Worm (Caenorhabditis elegans) whole organism, L4 larva: ENCODE results near the gene F21C10.18.

Source experiments
- D1046.2 ChIP-seq: fragments of 200-800 bp; sonication (Bioruptor generic); IDR thresholded peaks from 2 replicates; pipeline ENCODE4 v1.3.6; 2022; ENCODE audit warnings: missing genetic modification characterization, missing compliant biosample characterization
- F37D6.2 ChIP-seq: sonication (generic microtip); optimal IDR thresholded peaks from 2 replicates; lab custom pipeline; 2016; ENCODE audit warnings: mild to moderate bottlenecking, missing genetic modification characterization, missing compliant biosample characterization
- T26A8.4 ChIP-seq: fragments of 200-800 bp; sonication (Bioruptor generic); IDR thresholded peaks from 2 replicates; pipeline ENCODE4 v1.3.6; 2022; ENCODE audit warnings: missing genetic modification characterization, missing compliant biosample characterization
- Y105C5A.15 ChIP-seq: fragments of 200-800 bp; sonication (Bioruptor generic); IDR thresholded peaks from 2 replicates; pipeline ENCODE4 v1.3.6; 2022; ENCODE audit warnings: missing genetic modification characterization, missing compliant biosample characterization
- Y5F2A.4 ChIP-seq: fragments of 200-800 bp; sonication (Bioruptor generic); optimal IDR thresholded peaks from 2 replicates; lab custom pipeline; 2018; ENCODE audit warnings: mild to moderate bottlenecking, missing genetic modification characterization, missing compliant biosample characterization
- Y75B8A.6 ChIP-seq: fragments of 200-800 bp; sonication (Bioruptor generic); IDR thresholded peaks from 2 replicates; pipeline ENCODE4 v1.3.6; 2022; ENCODE audit warnings: missing genetic modification reagents, missing genetic modification characterization, missing compliant biosample characterization
- ZK337.2 ChIP-seq: fragments of 200-800 bp; sonication (Bioruptor generic); IDR thresholded peaks from 2 replicates; pipeline ENCODE4 v1.3.6; 2022; ENCODE audit warnings: missing genetic modification reagents, missing genetic modification characterization, missing compliant biosample characterization
- arid-1 ChIP-seq: fragments of 200-800 bp; sonication (Bioruptor generic); conservative IDR thresholded peaks from 2 replicates; pipeline ENCODE4 v1.3.6; 2022; ENCODE audit warnings: missing genetic modification reagents, missing genetic modification characterization, missing compliant biosample characterization
- attf-4 ChIP-seq: sonication (generic microtip); optimal IDR thresholded peaks from 3 replicates; lab custom pipeline; 2017; ENCODE audit warnings: missing biosample characterization, missing genetic modification characterization
- ceh-20 ChIP-seq: fragments of 200-800 bp; sonication (Bioruptor generic); IDR thresholded peaks from 2 replicates; pipeline ENCODE4 v1.3.6; 2022; ENCODE audit warnings: missing genetic modification reagents, missing genetic modification characterization, missing compliant biosample characterization
- ceh-44 ChIP-seq: fragments of 200-800 bp; sonication (Bioruptor generic); IDR thresholded peaks from 2 replicates; pipeline ENCODE4 v1.3.6; 2022; ENCODE audit warnings: missing genetic modification reagents, missing genetic modification characterization, missing compliant biosample characterization
- cey-2 ChIP-seq: sonication (generic microtip); optimal IDR thresholded peaks from 3 replicates; lab custom pipeline; 2017; ENCODE audit warnings: missing genetic modification characterization, mild to moderate bottlenecking, missing compliant biosample characterization, antibody characterized with exemption, borderline replicate concordance; ENCODE audit not compliant: insufficient read depth
- daf-16 ChIP-seq, 3 experiments: sonication (generic microtip); optimal IDR thresholded peaks; 2 replicates each; lab custom pipeline; 2016 to 2017; ENCODE audit warnings: missing genetic modification characterization in 3 of 3, missing genetic modification reagents in 3 of 3, mild to moderate bottlenecking in 2 of 3, missing compliant biosample characterization in 2 of 3, missing biosample characterization in 1 of 3, moderate library complexity in 1 of 3
- daf-19 ChIP-seq: fragments of 200-800 bp; sonication (Bioruptor generic); conservative IDR thresholded peaks from 2 replicates; pipeline ENCODE4 v1.3.6; 2022; ENCODE audit warnings: missing genetic modification characterization, missing compliant biosample characterization
- dve-1 ChIP-seq: sonication (generic microtip); optimal IDR thresholded peaks from 2 replicates; lab custom pipeline; 2017; ENCODE audit warnings: antibody characterized with exemption, mild to moderate bottlenecking, missing genetic modification characterization, missing compliant biosample characterization; ENCODE audit not compliant: insufficient read depth
- egl-27 ChIP-seq: sonication (generic microtip); optimal IDR thresholded peaks from 3 replicates; lab custom pipeline; 2017; ENCODE audit warnings: missing biosample characterization, missing genetic modification reagents, missing genetic modification characterization
- egl-43 ChIP-seq: fragments of 200-800 bp; sonication (Bioruptor generic); IDR thresholded peaks from 2 replicates; pipeline ENCODE4 v1.3.6; 2022; ENCODE audit warnings: missing genetic modification reagents, missing genetic modification characterization, missing compliant biosample characterization
- fkh-10 ChIP-seq: fragments of 150-350 bp; optimal IDR thresholded peaks from 2 replicates; lab custom pipeline; 2014; ENCODE audit warnings: missing biosample characterization, missing genetic modification reagents, missing genetic modification characterization
- gei-8 ChIP-seq: fragments of 200-800 bp; sonication (Bioruptor generic); optimal IDR thresholded peaks from 2 replicates; lab custom pipeline; 2018; ENCODE audit warnings: mild to moderate bottlenecking, missing genetic modification characterization, missing compliant biosample characterization
- jun-1 ChIP-seq: fragments of 150-350 bp; optimal IDR thresholded peaks from 2 replicates; lab custom pipeline; 2014; ENCODE audit warnings: missing biosample characterization, missing genetic modification reagents, missing genetic modification characterization
- lim-7 ChIP-seq: fragments of 200-800 bp; sonication (Bioruptor generic); IDR thresholded peaks from 2 replicates; pipeline ENCODE4 v1.3.6; 2022; ENCODE audit warnings: missing genetic modification characterization, missing compliant biosample characterization
- lin-1 ChIP-seq: fragments of 200-800 bp; sonication (Bioruptor generic); IDR thresholded peaks from 2 replicates; pipeline ENCODE4 v1.3.6; 2022; ENCODE audit warnings: missing genetic modification reagents, missing genetic modification characterization, missing compliant biosample characterization
- lin-39 ChIP-seq: fragments of 150-350 bp; optimal IDR thresholded peaks from 2 replicates; lab custom pipeline; 2014; ENCODE audit warnings: missing biosample characterization, missing genetic modification reagents, missing genetic modification characterization
- lir-3 ChIP-seq: sonication (generic microtip); optimal IDR thresholded peaks from 2 replicates; lab custom pipeline; 2016; ENCODE audit warnings: mild to moderate bottlenecking, missing genetic modification characterization, missing compliant biosample characterization
- madf-9 ChIP-seq: fragments of 200-800 bp; sonication (Bioruptor generic); conservative IDR thresholded peaks from 2 replicates; pipeline ENCODE4 v1.3.6; 2022; ENCODE audit warnings: missing genetic modification reagents, missing genetic modification characterization, missing compliant biosample characterization
- mdt-29 ChIP-seq: fragments of 200-800 bp; sonication (Bioruptor generic); IDR thresholded peaks from 2 replicates; pipeline ENCODE4 v1.3.6; 2022; ENCODE audit warnings: missing genetic modification reagents, missing genetic modification characterization, missing compliant biosample characterization
- mep-1 ChIP-seq: fragments of 150-350 bp; sonication (generic microtip); optimal IDR thresholded peaks from 3 replicates; lab custom pipeline; 2014; ENCODE audit warnings: missing biosample characterization, missing genetic modification characterization
- mes-2 ChIP-seq: sonication (generic microtip); optimal IDR thresholded peaks from 2 replicates; lab custom pipeline; 2016; ENCODE audit warnings: missing genotype, mild to moderate bottlenecking, missing genetic modification characterization, missing compliant biosample characterization; ENCODE audit not compliant: poor library complexity, severe bottlenecking
- mxl-2 ChIP-seq: fragments of 200-800 bp; sonication (Bioruptor generic); conservative IDR thresholded peaks from 2 replicates; pipeline ENCODE4 v1.3.6; 2022; ENCODE audit warnings: missing genetic modification reagents, missing genetic modification characterization, missing compliant biosample characterization
- mxl-3 ChIP-seq: fragments of 200-800 bp; sonication (Bioruptor generic); optimal IDR thresholded peaks from 2 replicates; lab custom pipeline; 2018; ENCODE audit warnings: mild to moderate bottlenecking, missing genetic modification characterization, missing compliant biosample characterization
- nhr-25 ChIP-seq: sonication (generic microtip); optimal IDR thresholded peaks from 2 replicates; lab custom pipeline; 2017; ENCODE audit warnings: missing genetic modification characterization, mild to moderate bottlenecking, missing compliant biosample characterization, antibody characterized with exemption, moderate library complexity, borderline replicate concordance; ENCODE audit not compliant: insufficient read depth
- nhr-42 ChIP-seq: fragments of 200-800 bp; sonication (Bioruptor generic); IDR thresholded peaks from 2 replicates; pipeline ENCODE4 v1.3.6; 2022; ENCODE audit warnings: missing genetic modification characterization, missing compliant biosample characterization
- nhr-76 ChIP-seq: fragments of 150-350 bp; optimal IDR thresholded peaks from 2 replicates; lab custom pipeline; 2014; ENCODE audit warnings: missing biosample characterization, missing genetic modification characterization
- nhr-77 ChIP-seq: fragments of 150-350 bp; optimal IDR thresholded peaks from 2 replicates; lab custom pipeline; 2014; ENCODE audit warnings: missing biosample characterization, missing genetic modification characterization
- pha-4 ChIP-seq, 2 experiments: fragments of 150-350 bp in 1 of 2; fragments of 200-800 bp in 1 of 2; sonication (Bioruptor generic) in 1 of 2; IDR thresholded peaks in 1 of 2; optimal IDR thresholded peaks in 1 of 2; 2 replicates each; pipeline versions ENCODE4 v1.3.6 to Lab custom; 2014 to 2022; ENCODE audit warnings: missing genetic modification characterization in 2 of 2, missing genetic modification reagents in 2 of 2, missing biosample characterization in 1 of 2, missing compliant biosample characterization in 1 of 2
- php-3 ChIP-seq: fragments of 200-800 bp; sonication (Bioruptor generic); IDR thresholded peaks from 2 replicates; pipeline ENCODE4 v1.3.6; 2022; ENCODE audit warnings: missing genetic modification reagents, missing genetic modification characterization, missing compliant biosample characterization
- pqm-1 ChIP-seq: sonication (generic microtip); optimal IDR thresholded peaks from 2 replicates; lab custom pipeline; 2017; ENCODE audit warnings: missing biosample characterization, missing genetic modification characterization
- saeg-2 ChIP-seq: fragments of 200-800 bp; sonication (Bioruptor generic); IDR thresholded peaks from 2 replicates; pipeline ENCODE4 v1.3.6; 2022; ENCODE audit warnings: missing genetic modification reagents, missing genetic modification characterization, missing compliant biosample characterization
- skn-1 ChIP-seq: fragments of 150-350 bp; optimal IDR thresholded peaks from 2 replicates; lab custom pipeline; 2014; ENCODE audit warnings: missing biosample characterization, missing genetic modification characterization
- spr-1 ChIP-seq: sonication (generic microtip); optimal IDR thresholded peaks from 2 replicates; lab custom pipeline; 2016; ENCODE audit warnings: mild to moderate bottlenecking, missing genetic modification characterization, missing compliant biosample characterization
- spr-3 ChIP-seq: fragments of 200-800 bp; sonication (Bioruptor generic); optimal IDR thresholded peaks from 2 replicates; lab custom pipeline; 2018; ENCODE audit warnings: mild to moderate bottlenecking, missing genetic modification characterization, missing compliant biosample characterization
- unc-62 ChIP-seq, 3 experiments: fragments of 150-350 bp in 1 of 3; sonication (generic microtip); optimal IDR thresholded peaks in 2 of 3; peaks in 1 of 3; 1 replicate in 1 of 3; 2 replicates in 2 of 3; lab custom pipeline; 2014 to 2017; ENCODE audit warnings: missing biosample characterization in 3 of 3, missing genetic modification characterization in 3 of 3, missing genetic modification reagents in 3 of 3, missing genotype in 1 of 3
- vab-7 ChIP-seq: fragments of 200-800 bp; sonication (Bioruptor generic); IDR thresholded peaks from 2 replicates; pipeline ENCODE4 v1.3.6; 2022; ENCODE audit warnings: missing genetic modification reagents, missing genetic modification characterization, missing compliant biosample characterization
- zip-2 ChIP-seq: fragments of 150-350 bp; optimal IDR thresholded peaks from 2 replicates; lab custom pipeline; 2014; ENCODE audit warnings: missing biosample characterization, missing genetic modification characterization
- ztf-11 ChIP-seq: fragments of 150-350 bp; optimal IDR thresholded peaks from 2 replicates; lab custom pipeline; 2014; ENCODE audit warnings: missing biosample characterization, missing genetic modification characterization
- ztf-7 ChIP-seq: fragments of 150-350 bp; optimal IDR thresholded peaks from 2 replicates; lab custom pipeline; 2014; ENCODE audit warnings: missing biosample characterization, missing genetic modification characterization

The F21C10.18 gene

ce11 chrV:9078815-9079525, 29.3 kb upstream of the F21C10.18 start (continued):
- TF ChIP-seq D1046.2 (no peak), F37D6.2 (tag; lab: Kevin White, UChicago) (no peak), lin-39 (no peak), madf-9 (no peak), pqm-1 (tag; lab: Kevin White, UChicago) (peak; percentile 42), unc-62 (GFP tag; optimal IDR thresholded peaks at IDR 0.05 in 1 of 2; lab: Kevin White, UChicago) (peak in 1 of 2 experiments; percentile 93), unc-62 (tag; optimal IDR thresholded peaks at IDR 0.05; lab: Kevin White, UChicago) (no peak), fkh-10 (GFP tag; lab: Kevin White, UChicago) (no peak), lin-1 (no peak), T26A8.4 (0 out of 2 replicates have a peak, but pooled peaks have one; percentile 37), Y75B8A.6 (no peak), pha-4 (GFP tag; IDR thresholded peaks at IDR 0.05; lab: Robert Waterston, UW) (no peak), pha-4 (tag; optimal IDR thresholded peaks at IDR 0.05; lab: Kevin White, UChicago) (no peak), ceh-20 (GFP tag; lab: Robert Waterston, UW) (no peak), php-3 (GFP tag; lab: Robert Waterston, UW) (no peak), mxl-2 (GFP tag; lab: Robert Waterston, UW) (no peak), nhr-42 (GFP tag; lab: Robert Waterston, UW) (no peak), dve-1 (tag; lab: Kevin White, UChicago) (peak; percentile 74), skn-1 (no peak), mes-2 (tag; lab: Kevin White, UChicago) (peak; percentile 33), nhr-77 (no peak), spr-1 (no peak), Y105C5A.15 (GFP tag; lab: Robert Waterston, UW) (no peak), mep-1 (tag; lab: Kevin White, UChicago) (no peak), gei-8 (GFP tag; lab: Kevin White, UChicago) (peak; percentile 44), daf-19 (GFP tag; lab: Robert Waterston, UW) (no peak), egl-27 (tag; lab: Kevin White, UChicago) (no peak), zip-2 (tag; lab: Kevin White, UChicago) (no peak), mdt-29 (GFP tag; lab: Robert Waterston, UW) (0 out of 2 replicates have a peak, but pooled peaks have one; percentile 24), nhr-76 (tag; lab: Kevin White, UChicago) (no peak), nhr-25 (tag; lab: Kevin White, UChicago) (no peak), lim-7 (no peak), ztf-7 (tag; lab: Kevin White, UChicago) (peak; percentile 53), Y5F2A.4 (GFP tag; lab: Kevin White, UChicago) (no peak), egl-43 (GFP tag; lab: Robert Waterston, UW) (no peak), daf-16 (GFP tag; optimal IDR thresholded peaks at IDR 0.05; lab: Kevin White, UChicago) (peak in 1 of 2 experiments; percentile 60), daf-16 (tag; optimal IDR thresholded peaks at IDR 0.05; lab: Kevin White, UChicago) (peak; percentile 93)

ce11 chrV:9079965-9080432, 28.3 kb upstream of the F21C10.18 start:
- TF ChIP-seq ZK337.2 (GFP tag; lab: Robert Waterston, UW), result no peak
- no peak for TF ChIP-seq attf-4 (tag; lab: Kevin White, UChicago)
- TF ChIP-seq Y75B8A.6, result 0 out of 2 replicates have a peak, but pooled peaks have one; percentile 31
- no peak for TF ChIP-seq ztf-7 (tag; lab: Kevin White, UChicago)
- TF ChIP-seq jun-1 (tag; lab: Kevin White, UChicago), result no peak
- TF ChIP-seq lir-3 (tag; lab: Kevin White, UChicago), result no peak
- no peak for TF ChIP-seq zip-2 (tag; lab: Kevin White, UChicago)
- no peak for TF ChIP-seq egl-43 (GFP tag; lab: Robert Waterston, UW)
- no peak for TF ChIP-seq vab-7 (GFP tag; lab: Robert Waterston, UW)
- TF ChIP-seq ceh-44 (GFP tag; lab: Robert Waterston, UW), result no peak
- no peak for TF ChIP-seq fkh-10 (GFP tag; lab: Kevin White, UChicago)
- peak; percentile 56 for TF ChIP-seq nhr-77
- TF ChIP-seq spr-3 (GFP tag; lab: Kevin White, UChicago), result no peak
- peak; percentile 74; the same call in 1 of the 2 replicates for TF ChIP-seq saeg-2 (GFP tag; lab: Robert Waterston, UW)
- no peak for TF ChIP-seq ztf-11 (tag; lab: Kevin White, UChicago)
- peak; percentile 72 for TF ChIP-seq pqm-1 (tag; lab: Kevin White, UChicago)
- TF ChIP-seq cey-2 (tag; lab: Kevin White, UChicago), result no peak
- 0 out of 2 replicates have a peak, but pooled peaks have one; percentile 37 for TF ChIP-seq lin-1
- no peak for TF ChIP-seq lin-39
- peak; percentile 83 for TF ChIP-seq mxl-3 (GFP tag; lab: Kevin White, UChicago)
- no peak for TF ChIP-seq arid-1
- TF ChIP-seq Y5F2A.4 (GFP tag; lab: Kevin White, UChicago), result no peak
